Worm (Caenorhabditis elegans): ENCODE results near the gene fbxa-209.

ce11 chrV:15394906-15395305, 31.9 kb downstream of the fbxa-209 start, which contains the start of gene T06E6.1:
- TF ChIP-seq pqm-1 (tag; optimal IDR thresholded peaks at IDR 0.05) (no peak), hlh-6 (tag; optimal IDR thresholded peaks at IDR 0.05) (no peak), syd-9 (tag; optimal IDR thresholded peaks at IDR 0.05) (no peak), nhr-11 (tag; optimal IDR thresholded peaks at IDR 0.05) (no peak), dve-1 (tag; optimal IDR thresholded peaks at IDR 0.05) (no peak), ceh-24 (tag; optimal IDR thresholded peaks at IDR 0.05) (no peak), nhr-232 (tag; optimal IDR thresholded peaks at IDR 0.05) (no peak), K02D7.2 (tag; optimal IDR thresholded peaks at IDR 0.05) (no peak)
